Fruit fly (Drosophila melanogaster) whole organism, adult: ENCODE results near the gene Snapin.

ENCODE experiments used
- CG5204 ChIP-seq: fragments of 200-800 bp; sonication (Bioruptor generic); optimal IDR thresholded peaks from 2 replicates; lab custom pipeline; 2016; ENCODE audit warnings: missing biosample characterization, missing genetic modification characterization
- ovo ChIP-seq: fragments of 200-800 bp; sonication (Bioruptor generic); optimal IDR thresholded peaks from 2 replicates; lab custom pipeline; 2016; ENCODE audit warnings: missing biosample characterization, missing genetic modification characterization
- pad ChIP-seq: fragments of 200-800 bp; sonication (Bioruptor generic); optimal IDR thresholded peaks from 3 replicates; lab custom pipeline; 2017; ENCODE audit warnings: missing biosample characterization, missing genetic modification characterization, mild to moderate bottlenecking, moderate library complexity, missing genetic modification reagents

DNA sequence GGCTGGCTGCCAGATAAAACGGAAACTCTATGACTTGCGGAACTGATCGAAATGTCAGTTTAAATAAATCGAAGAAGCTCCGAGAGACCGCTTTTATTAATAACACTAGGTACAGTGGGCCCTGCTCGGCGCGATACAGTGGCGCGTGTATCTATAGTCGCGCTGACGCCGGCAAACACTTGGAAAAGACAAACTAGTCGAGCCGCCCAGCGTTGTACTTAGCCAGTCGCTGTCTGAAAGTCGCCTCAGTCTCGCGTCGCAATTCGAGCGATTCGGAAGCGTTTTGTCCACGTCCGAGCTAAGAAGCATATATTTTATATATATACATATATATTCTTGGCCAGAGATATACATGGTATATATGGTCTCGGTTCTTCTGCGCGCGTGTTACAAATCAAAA is 29.6 kb downstream of the Snapin start:
- no peak for TF ChIP-seq ovo (GFP tag; lab: Kevin White, UChicago)
- no peak for TF ChIP-seq CG5204 (GFP tag; lab: Kevin White, UChicago)
- peak; percentile 12 for TF ChIP-seq pad
